Worm (Caenorhabditis elegans) whole organism, young adult: ENCODE results near the gene pat-6.
A peak's percentile ranks its signal among the peaks of the same experiment; 100 is the strongest.

Experiments used
- B0261.1 ChIP-seq: sonication (generic microtip); optimal IDR thresholded peaks from 2 replicates; lab custom pipeline; 2016; ENCODE audit warnings: mild to moderate bottlenecking, missing genetic modification characterization, moderate library complexity, missing compliant biosample characterization
- B0336.3 ChIP-seq: fragments of 200-800 bp; sonication (Bioruptor generic); IDR thresholded peaks from 2 replicates; pipeline ENCODE4 v1.3.6; 2022; ENCODE audit warnings: missing genetic modification characterization, missing compliant biosample characterization
- F23B12.7 ChIP-seq: sonication (generic microtip); optimal IDR thresholded peaks from 2 replicates; lab custom pipeline; 2017; ENCODE audit warnings: missing genetic modification characterization, mild to moderate bottlenecking, missing compliant biosample characterization, antibody characterized with exemption, moderate library complexity; ENCODE audit not compliant: insufficient read depth
- F55B11.4 ChIP-seq: sonication (generic microtip); optimal IDR thresholded peaks from 2 replicates; lab custom pipeline; 2016; ENCODE audit warnings: missing compliant biosample characterization, missing genetic modification characterization, borderline replicate concordance; ENCODE audit not compliant: insufficient read depth
- K12H6.12 ChIP-seq: fragments of 200-800 bp; sonication (Bioruptor generic); optimal IDR thresholded peaks from 2 replicates; lab custom pipeline; 2018; ENCODE audit warnings: mild to moderate bottlenecking, missing genetic modification characterization, missing compliant biosample characterization
- T07F8.4 ChIP-seq: sonication (generic microtip); optimal IDR thresholded peaks from 2 replicates; lab custom pipeline; 2016; ENCODE audit warnings: mild to moderate bottlenecking, missing genetic modification characterization, moderate library complexity, missing compliant biosample characterization
- Y56A3A.18 ChIP-seq: fragments of 200-800 bp; sonication (Bioruptor generic); IDR thresholded peaks from 2 replicates; pipeline ENCODE4 v1.3.6; 2022; ENCODE audit warnings: missing genetic modification reagents, missing genetic modification characterization, missing compliant biosample characterization
- Y79H2A.3 ChIP-seq: fragments of 200-800 bp; sonication (Bioruptor generic); conservative IDR thresholded peaks from 2 replicates; pipeline ENCODE4 v1.3.6; 2022; ENCODE audit warnings: missing genetic modification reagents, missing genetic modification characterization, missing compliant biosample characterization
- ama-1 ChIP-seq, 3 experiments: fragments of 150-350 bp in 1 of 3; sonication (generic microtip) in 2 of 3; optimal IDR thresholded peaks; 2 replicates each; lab custom pipeline; 2014 to 2018; ENCODE audit warnings: missing biosample characterization in 2 of 3, missing genetic modification characterization in 2 of 3, missing genetic modification reagents in 2 of 3
- athp-1 ChIP-seq: sonication (generic microtip); optimal IDR thresholded peaks from 2 replicates; lab custom pipeline; 2017; ENCODE audit warnings: mild to moderate bottlenecking, missing genetic modification characterization, missing compliant biosample characterization
- attf-6 ChIP-seq: fragments of 200-800 bp; sonication (Bioruptor generic); IDR thresholded peaks from 2 replicates; pipeline ENCODE4 v1.3.6; 2022; ENCODE audit warnings: missing genetic modification reagents, missing genetic modification characterization, missing compliant biosample characterization
- ceh-58 ChIP-seq: fragments of 200-800 bp; sonication (Bioruptor generic); IDR thresholded peaks from 2 replicates; pipeline ENCODE4 v1.3.6; 2022; ENCODE audit warnings: missing genetic modification characterization, missing compliant biosample characterization
- efl-1 ChIP-seq: fragments of 150-350 bp; optimal IDR thresholded peaks from 2 replicates; lab custom pipeline; 2014; ENCODE audit warnings: missing biosample characterization, missing genetic modification reagents, missing genetic modification characterization
- egl-44 ChIP-seq: fragments of 200-800 bp; sonication (Bioruptor generic); IDR thresholded peaks from 2 replicates; pipeline ENCODE4 v1.3.6; 2022; ENCODE audit warnings: missing genetic modification reagents, missing genetic modification characterization, missing compliant biosample characterization
- gei-17 ChIP-seq: fragments of 200-800 bp; sonication (Bioruptor generic); optimal IDR thresholded peaks from 2 replicates; lab custom pipeline; 2018; ENCODE audit warnings: mild to moderate bottlenecking, missing genetic modification characterization, missing compliant biosample characterization
- him-1 ChIP-seq: sonication (generic microtip); optimal IDR thresholded peaks from 2 replicates; lab custom pipeline; 2016; ENCODE audit warnings: missing genotype, missing genetic modification reagents, missing genetic modification characterization, missing compliant biosample characterization
- let-526 ChIP-seq: fragments of 200-800 bp; sonication (Bioruptor generic); IDR thresholded peaks from 2 replicates; pipeline ENCODE4 v1.3.6; 2022; ENCODE audit warnings: missing genetic modification reagents, missing genetic modification characterization, missing compliant biosample characterization
- lin-35 ChIP-seq, 3 experiments: fragments of 150-350 bp in 2 of 3; sonication (generic microtip) in 1 of 3; optimal IDR thresholded peaks; 2 replicates each; lab custom pipeline; 2014 to 2018; ENCODE audit warnings: missing biosample characterization in 3 of 3, missing genetic modification characterization in 3 of 3, missing genetic modification reagents in 3 of 3
- lin-40 ChIP-seq: sonication (generic microtip); optimal IDR thresholded peaks from 2 replicates; lab custom pipeline; 2016; ENCODE audit warnings: missing genetic modification characterization, mild to moderate bottlenecking, missing compliant biosample characterization, missing genotype, missing genetic modification reagents
- lin-54 ChIP-seq: fragments of 200-800 bp; sonication (Bioruptor generic); optimal IDR thresholded peaks from 2 replicates; lab custom pipeline; 2018; ENCODE audit warnings: mild to moderate bottlenecking, missing genetic modification characterization, missing compliant biosample characterization
- mcd-1 ChIP-seq: fragments of 200-800 bp; sonication (Bioruptor generic); IDR thresholded peaks from 2 replicates; pipeline ENCODE4 v1.3.6; 2022; ENCODE audit warnings: missing genetic modification reagents, missing genetic modification characterization, missing compliant biosample characterization
- mel-28 ChIP-seq: sonication (generic microtip); optimal IDR thresholded peaks from 2 replicates; lab custom pipeline; 2016; ENCODE audit warnings: borderline replicate concordance, mild to moderate bottlenecking, missing genetic modification characterization, missing compliant biosample characterization
- mxl-1 ChIP-seq: sonication (generic microtip); optimal IDR thresholded peaks from 2 replicates; lab custom pipeline; 2016; ENCODE audit warnings: missing genetic modification characterization, missing compliant biosample characterization
- nhr-120 ChIP-seq: fragments of 200-800 bp; sonication (Bioruptor generic); IDR thresholded peaks from 2 replicates; pipeline ENCODE4 v1.3.6; 2022; ENCODE audit warnings: missing genetic modification characterization, missing compliant biosample characterization
- nhr-80 ChIP-seq: sonication (generic microtip); optimal IDR thresholded peaks from 2 replicates; lab custom pipeline; 2016; ENCODE audit warnings: missing genetic modification characterization, missing compliant biosample characterization
- pbrm-1 ChIP-seq: fragments of 200-800 bp; sonication (Bioruptor generic); IDR thresholded peaks from 2 replicates; pipeline ENCODE4 v1.3.6; 2022; ENCODE audit warnings: missing genetic modification reagents, missing genetic modification characterization, missing compliant biosample characterization
- pha-4 ChIP-seq: fragments of 150-350 bp; sonication (generic microtip); optimal IDR thresholded peaks from 2 replicates; lab custom pipeline; 2014; ENCODE audit warnings: missing biosample characterization, missing genetic modification reagents, missing genetic modification characterization
- repo-1 ChIP-seq: sonication (generic microtip); optimal IDR thresholded peaks from 2 replicates; lab custom pipeline; 2017; ENCODE audit warnings: mild to moderate bottlenecking, missing genetic modification characterization, missing compliant biosample characterization
- sdz-38 ChIP-seq: sonication (generic microtip); optimal IDR thresholded peaks from 2 replicates; lab custom pipeline; 2016; ENCODE audit warnings: missing genotype, missing genetic modification characterization, missing compliant biosample characterization
- snpc-1.1 ChIP-seq: sonication (generic microtip); optimal IDR thresholded peaks from 2 replicates; lab custom pipeline; 2017; ENCODE audit warnings: missing genetic modification characterization, mild to moderate bottlenecking, missing compliant biosample characterization, antibody characterized with exemption, moderate library complexity, missing genotype, missing genetic modification reagents; ENCODE audit not compliant: insufficient read depth
- snpc-1.3 ChIP-seq: sonication (generic microtip); optimal IDR thresholded peaks from 2 replicates; lab custom pipeline; 2017; ENCODE audit warnings: missing genetic modification characterization, mild to moderate bottlenecking, missing compliant biosample characterization, antibody characterized with exemption, moderate library complexity, missing genotype, missing genetic modification reagents; ENCODE audit not compliant: insufficient read depth
- snpc-3.4 ChIP-seq: sonication (generic microtip); optimal IDR thresholded peaks from 2 replicates; lab custom pipeline; 2017; ENCODE audit warnings: missing genetic modification characterization, mild to moderate bottlenecking, missing compliant biosample characterization, antibody characterized with exemption, moderate library complexity, missing genotype, missing genetic modification reagents
- sptf-2 ChIP-seq: fragments of 200-800 bp; sonication (Bioruptor generic); optimal IDR thresholded peaks from 2 replicates; lab custom pipeline; 2018; ENCODE audit warnings: mild to moderate bottlenecking, missing genetic modification characterization, missing compliant biosample characterization
- tbp1 ChIP-seq: fragments of 200-800 bp; sonication (Bioruptor generic); optimal IDR thresholded peaks from 2 replicates; lab custom pipeline; 2018; ENCODE audit warnings: mild to moderate bottlenecking, missing genetic modification characterization, missing compliant biosample characterization
- ztf-22 ChIP-seq: fragments of 200-800 bp; sonication (Bioruptor generic); optimal IDR thresholded peaks from 2 replicates; lab custom pipeline; 2018; ENCODE audit warnings: mild to moderate bottlenecking, missing genetic modification characterization, moderate library complexity, missing compliant biosample characterization

Gene pat-6

ce11 chrIV:269107-269506, 5.1 kb upstream of the pat-6 start, which contains the start of gene T21D12.11:
TSS of gene T21D12.11 (plus strand) at chrIV:269407.
- TF ChIP-seq pha-4 (tag; lab: Kevin White, UChicago) = no peak
- TF ChIP-seq ama-1 (optimal IDR thresholded peaks at IDR 0.05; lab: Kevin White, UChicago) = no peak
- TF ChIP-seq ama-1 (GFP tag; optimal IDR thresholded peaks at IDR 0.05; lab: Kevin White, UChicago) = no peak
- TF ChIP-seq sptf-2 = no peak

ce11 chrIV:266148-266547, 2.1 kb upstream of the pat-6 start, which contains the start of gene T21D12.12:
TSS of gene T21D12.12 (plus strand) at chrIV:266448.
- TF ChIP-seq snpc-1.3 (tag; lab: Kevin White, UChicago) (no peak), let-526 (GFP tag; lab: Robert Waterston, UW) (no peak), mel-28 (tag; lab: Kevin White, UChicago) (no peak), Y56A3A.18 (GFP tag; lab: Robert Waterston, UW) (no peak), gei-17 (GFP tag; lab: Kevin White, UChicago) (no peak)

- TF ChIP-seq ceh-58 (GFP tag; lab: Robert Waterston, UW) (no peak), pbrm-1 (GFP tag; lab: Robert Waterston, UW) (no peak), T07F8.4 (tag; lab: Kevin White, UChicago) (no peak), nhr-80 (no peak), lin-40 (tag; lab: Kevin White, UChicago) (no peak), egl-44 (GFP tag; lab: Robert Waterston, UW) (no peak), ztf-22 (GFP tag; lab: Kevin White, UChicago) (no peak), tbp1 (GFP tag; lab: Kevin White, UChicago) (no peak)
These were observed 1.6 kb downstream of the pat-6 start for ce11 chrIV:262460-262859.

- no peak for TF ChIP-seq snpc-3.4 (tag; lab: Kevin White, UChicago)
- no peak for TF ChIP-seq sdz-38 (tag; lab: Kevin White, UChicago)
- no peak for TF ChIP-seq F23B12.7 (tag; lab: Kevin White, UChicago)
- TF ChIP-seq efl-1 (GFP tag; lab: Kevin White, UChicago) = peak; percentile 55
- no peak for TF ChIP-seq ama-1 (optimal IDR thresholded peaks at IDR 0.05; lab: Kevin White, UChicago)
- peak in 1 of 2 experiments; percentile 19 for TF ChIP-seq ama-1 (GFP tag; optimal IDR thresholded peaks at IDR 0.05; lab: Kevin White, UChicago)
- TF ChIP-seq B0336.3 (GFP tag; lab: Robert Waterston, UW) = no peak
- TF ChIP-seq mcd-1 = peak; percentile 88
- peak in 1 of 3 experiments; percentile 90 for TF ChIP-seq lin-35 (GFP tag; optimal IDR thresholded peaks at IDR 0.05; lab: Kevin White, UChicago)
- TF ChIP-seq repo-1 (tag; lab: Kevin White, UChicago) = no peak
- peak; percentile 32 for TF ChIP-seq lin-40 (tag; lab: Kevin White, UChicago)
- peak; percentile 79 for TF ChIP-seq lin-54 (GFP tag; lab: Kevin White, UChicago)
- no peak for TF ChIP-seq snpc-1.1
These were observed 2.4 kb downstream of the pat-6 start, which contains the start of gene pqbp-1.1 for ce11 chrIV:261607-262006. TSS of gene pqbp-1.1 (minus strand) at chrIV:261683.

- TF ChIP-seq athp-1 (tag; lab: Kevin White, UChicago) = no peak
- TF ChIP-seq attf-6 = no peak
- no peak for TF ChIP-seq F55B11.4 (tag; lab: Kevin White, UChicago)
- no peak for TF ChIP-seq B0261.1
- no peak for TF ChIP-seq Y79H2A.3 (GFP tag; lab: Robert Waterston, UW)
- TF ChIP-seq nhr-120 (GFP tag; lab: Robert Waterston, UW) = no peak
- TF ChIP-seq mxl-1 (tag; lab: Kevin White, UChicago) = no peak
- TF ChIP-seq K12H6.12 = no peak
- TF ChIP-seq him-1 (tag; lab: Kevin White, UChicago) = no peak
These were observed 4.9 kb downstream of the pat-6 start, which contains the start of gene dpy-9 for ce11 chrIV:259142-259541. TSS of gene dpy-9 (minus strand) at chrIV:259204.
